Fruit fly (Drosophila melanogaster) whole organism, pupa: Measurements from ENCODE around the gene ey.

ENCODE experiments used
- CG12605 ChIP-seq: fragments of 200-800 bp; sonication (Bioruptor generic); IDR thresholded peaks from 2 replicates; pipeline ENCODE4 v1.3.6; 2022; ENCODE audit warnings: missing biosample characterization, missing genetic modification characterization
- CG14655 ChIP-seq: fragments of 200-800 bp; sonication (Bioruptor generic); optimal IDR thresholded peaks from 3 replicates; lab custom pipeline; 2017; ENCODE audit warnings: mild to moderate bottlenecking, missing biosample characterization, missing genetic modification reagents, missing genetic modification characterization
- CG15710 ChIP-seq: fragments of 200-800 bp; sonication (Bioruptor generic); optimal IDR thresholded peaks from 2 replicates; lab custom pipeline; 2018; ENCODE audit warnings: missing biosample characterization, mild to moderate bottlenecking, missing genetic modification characterization, moderate library complexity
- CG4496 ChIP-seq: fragments of 200-800 bp; sonication (Bioruptor generic); IDR thresholded peaks from 3 replicates; pipeline ENCODE4 v1.3.6; 2022; ENCODE audit warnings: missing biosample characterization, missing genetic modification characterization
- CG8159 ChIP-seq: fragments of 200-800 bp; sonication (Bioruptor generic); optimal IDR thresholded peaks from 3 replicates; lab custom pipeline; 2018; ENCODE audit warnings: missing biosample characterization, mild to moderate bottlenecking, missing genetic modification characterization, moderate library complexity
- D1 ChIP-seq: fragments of 200-800 bp; sonication (Bioruptor generic); optimal IDR thresholded peaks from 2 replicates; lab custom pipeline; 2018; ENCODE audit warnings: missing biosample characterization, mild to moderate bottlenecking, missing genetic modification characterization, moderate library complexity
- Ets98B ChIP-seq: fragments of 200-800 bp; sonication (Bioruptor generic); IDR thresholded peaks from 2 replicates; pipeline ENCODE4 v1.3.6; 2022; ENCODE audit warnings: missing biosample characterization, missing genetic modification characterization
- Pif1A ChIP-seq: fragments of 200-800 bp; sonication (Bioruptor generic); optimal IDR thresholded peaks from 3 replicates; lab custom pipeline; 2016; ENCODE audit warnings: missing biosample characterization, missing genetic modification characterization
- Pif1B ChIP-seq: fragments of 200-800 bp; sonication (Bioruptor generic); optimal IDR thresholded peaks from 3 replicates; lab custom pipeline; 2016; ENCODE audit warnings: missing biosample characterization, missing genetic modification characterization
- Snoo ChIP-seq: fragments of 200-800 bp; sonication (Bioruptor generic); optimal IDR thresholded peaks from 3 replicates; lab custom pipeline; 2017; ENCODE audit warnings: missing biosample characterization, mild to moderate bottlenecking, missing genetic modification characterization, inconsistent platforms
- gl ChIP-seq: fragments of 200-800 bp; sonication (Bioruptor generic); optimal IDR thresholded peaks from 2 replicates; lab custom pipeline; 2018; ENCODE audit warnings: missing biosample characterization, mild to moderate bottlenecking, missing genetic modification characterization
- rn ChIP-seq: fragments of 200-800 bp; sonication (Bioruptor generic); IDR thresholded peaks from 2 replicates; pipeline ENCODE4 v1.3.6; 2022; ENCODE audit warnings: missing biosample characterization, missing genetic modification characterization

DNA sequence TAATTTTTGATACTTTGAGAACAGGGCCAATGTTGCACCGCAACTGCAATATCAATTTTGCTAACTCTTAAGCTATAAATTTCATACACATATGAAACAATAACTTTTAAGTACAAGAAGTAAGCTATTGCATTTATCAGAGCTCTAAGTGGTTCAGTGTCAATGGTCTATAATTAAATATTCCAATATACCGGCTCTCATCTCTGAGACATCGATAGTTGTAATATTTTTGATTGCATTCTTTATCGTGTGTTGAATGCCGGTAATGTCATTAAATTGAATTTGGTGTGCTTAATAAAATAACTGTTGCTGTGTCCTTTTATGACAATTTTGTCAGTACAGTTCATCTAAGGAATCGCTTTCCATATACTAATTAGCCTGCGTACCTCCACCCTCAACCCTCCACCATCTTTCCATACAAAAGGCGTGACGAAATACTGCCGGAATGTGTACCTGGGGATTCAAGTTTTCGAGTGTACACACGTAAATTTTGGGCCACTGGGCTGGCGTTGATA, 26.5 kb upstream of the ey start, which contains the start of gene CG11360:
- TF ChIP-seq Pif1A (GFP tag; lab: Kevin White, UChicago) = no peak
- TF ChIP-seq gl (tag; lab: Kevin White, UChicago) = no peak
- TF ChIP-seq Snoo (tag; lab: Kevin White, UChicago) = no peak
- TF ChIP-seq Ets98B (GFP tag; lab: Robert Waterston, UW) = no peak
- no peak for TF ChIP-seq Pif1B (GFP tag; lab: Kevin White, UChicago)
- no peak for TF ChIP-seq CG4496
- TF ChIP-seq rn = no peak
- TF ChIP-seq CG14655 (GFP tag; lab: Kevin White, UChicago) = no peak
- peak; percentile 18 for TF ChIP-seq CG15710 (tag; lab: Kevin White, UChicago)
- TF ChIP-seq CG12605 = no peak
- TF ChIP-seq D1 (tag; lab: Kevin White, UChicago) = peak; percentile 29
- TF ChIP-seq CG8159 (tag; lab: Kevin White, UChicago) = peak; percentile 43
